Worm (Caenorhabditis elegans) whole organism, young adult: ENCODE measurements around the gene rnp-4.
"Not testable (repeated sequence)": the region's sequence is repeated elsewhere in the genome, so short reads cannot be mapped to it uniquely, and the experiment has no call there.

Experiments
- ccch-3 ChIP-seq: fragments of 200-800 bp; sonication (Bioruptor generic); optimal IDR thresholded peaks from 2 replicates; lab custom pipeline; 2018; ENCODE audit warnings: mild to moderate bottlenecking, missing genetic modification characterization, missing compliant biosample characterization
- dpl-1 ChIP-seq: fragments of 150-350 bp; optimal IDR thresholded peaks from 2 replicates; lab custom pipeline; 2014; ENCODE audit warnings: missing biosample characterization, missing genetic modification reagents, missing genetic modification characterization
- rcor-1 ChIP-seq: fragments of 200-800 bp; sonication (Bioruptor generic); IDR thresholded peaks from 2 replicates; pipeline ENCODE4 v1.3.6; 2022; ENCODE audit warnings: missing genetic modification reagents, missing genetic modification characterization, missing compliant biosample characterization
- tbx-9 ChIP-seq: sonication (generic microtip); optimal IDR thresholded peaks from 2 replicates; lab custom pipeline; 2016; ENCODE audit warnings: borderline replicate concordance, missing genetic modification characterization, inconsistent platforms, missing compliant biosample characterization

DNA sequence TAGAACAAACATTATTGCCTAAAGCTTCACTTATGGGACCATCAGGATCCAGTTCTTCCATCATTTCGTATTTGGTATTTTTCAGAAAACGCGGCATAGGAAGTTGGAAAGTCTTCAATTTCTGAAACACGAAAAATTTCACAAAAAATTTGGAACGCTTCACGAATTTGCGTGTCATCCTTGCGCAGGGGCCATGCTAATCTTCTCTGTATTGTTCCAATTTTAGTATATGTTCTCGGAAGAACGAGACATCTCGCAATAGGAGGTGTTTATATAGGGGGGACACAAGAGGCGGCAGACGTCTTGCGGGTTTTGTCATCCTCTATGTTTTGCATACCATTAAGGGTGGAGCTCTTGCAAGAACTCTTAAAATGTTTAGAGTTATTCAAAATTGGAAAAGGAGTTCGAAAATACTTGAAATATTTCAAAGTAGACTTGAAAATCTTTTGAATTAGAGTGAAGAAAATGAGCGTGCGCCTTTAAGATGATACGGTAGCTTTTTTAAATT lies 20.7 kb downstream of the rnp-4 start:
- not testable (repeated sequence) for TF ChIP-seq tbx-9 (tag; lab: Kevin White, UChicago); dpl-1; ccch-3 (GFP tag; lab: Kevin White, UChicago)
- peak; percentile 81 for TF ChIP-seq rcor-1
